Fruit fly (Drosophila melanogaster) whole organism, prepupa: ENCODE measurements around the gene CG32109.

ENCODE experiments used
- Blimp-1 ChIP-seq: fragments of 200-800 bp; sonication (Bioruptor generic); optimal IDR thresholded peaks from 3 replicates; lab custom pipeline; 2017; ENCODE audit warnings: missing biosample characterization, missing genetic modification characterization, mild to moderate bottlenecking, moderate library complexity, missing genetic modification reagents
- CG11902 ChIP-seq: fragments of 200-800 bp; sonication (Bioruptor generic); optimal IDR thresholded peaks from 3 replicates; lab custom pipeline; 2016; ENCODE audit warnings: missing biosample characterization, missing genetic modification characterization
- CG31627 ChIP-seq: fragments of 200-800 bp; sonication (Bioruptor generic); optimal IDR thresholded peaks from 3 replicates; lab custom pipeline; 2016; ENCODE audit warnings: missing biosample characterization, missing genetic modification characterization
- CG32006 ChIP-seq: fragments of 200-800 bp; sonication (Bioruptor generic); optimal IDR thresholded peaks from 3 replicates; lab custom pipeline; 2017; ENCODE audit warnings: missing biosample characterization, mild to moderate bottlenecking, missing genetic modification characterization
- CG34406 ChIP-seq: fragments of 200-800 bp; sonication (Bioruptor generic); optimal IDR thresholded peaks from 3 replicates; lab custom pipeline; 2016; ENCODE audit warnings: missing biosample characterization, missing genetic modification characterization
- CG3919 ChIP-seq: fragments of 200-800 bp; sonication (Bioruptor generic); optimal IDR thresholded peaks from 3 replicates; lab custom pipeline; 2016; ENCODE audit warnings: missing biosample characterization, missing genetic modification characterization
- CG6163 ChIP-seq: fragments of 200-800 bp; sonication (Bioruptor generic); IDR thresholded peaks from 3 replicates; pipeline ENCODE4 v1.3.6; 2022; ENCODE audit warnings: missing biosample characterization, missing genetic modification characterization
- CG6276 ChIP-seq: fragments of 200-800 bp; sonication (Bioruptor generic); optimal IDR thresholded peaks from 2 replicates; lab custom pipeline; 2017; ENCODE audit warnings: missing biosample characterization, mild to moderate bottlenecking, missing genetic modification characterization
- CG6808 ChIP-seq: fragments of 200-800 bp; sonication (Bioruptor generic); optimal IDR thresholded peaks from 3 replicates; lab custom pipeline; 2017; ENCODE audit warnings: missing biosample characterization, missing genetic modification characterization, mild to moderate bottlenecking, moderate library complexity, missing genetic modification reagents
- CG6854 ChIP-seq: fragments of 200-800 bp; sonication (Bioruptor generic); optimal IDR thresholded peaks from 2 replicates; lab custom pipeline; 2017; ENCODE audit warnings: missing biosample characterization, mild to moderate bottlenecking, missing genetic modification characterization
- CG7368 ChIP-seq: fragments of 200-800 bp; sonication (Bioruptor generic); optimal IDR thresholded peaks from 3 replicates; lab custom pipeline; 2016; ENCODE audit warnings: missing biosample characterization, missing genetic modification characterization
- CG9139 ChIP-seq: fragments of 200-800 bp; sonication (Bioruptor generic); optimal IDR thresholded peaks from 3 replicates; lab custom pipeline; 2017; ENCODE audit warnings: missing biosample characterization, mild to moderate bottlenecking, missing genetic modification characterization
- Eip93F ChIP-seq: fragments of 200-800 bp; sonication (Bioruptor generic); optimal IDR thresholded peaks from 2 replicates; lab custom pipeline; 2016; ENCODE audit warnings: missing biosample characterization, mild to moderate bottlenecking, missing genetic modification characterization
- Ets96B ChIP-seq: fragments of 200-800 bp; optimal IDR thresholded peaks from 2 replicates; lab custom pipeline; 2019; ENCODE audit warnings: missing biosample characterization, mild to moderate bottlenecking, missing genetic modification characterization, moderate library complexity
- Gug ChIP-seq: fragments of 200-800 bp; sonication (Bioruptor generic); IDR thresholded peaks from 2 replicates; pipeline ENCODE4 v1.3.6; 2022; ENCODE audit warnings: missing biosample characterization, missing genetic modification characterization
- Hr38 ChIP-seq: sonication (Bioruptor generic); optimal IDR thresholded peaks from 2 replicates; lab custom pipeline; 2016; ENCODE audit warnings: missing biosample characterization, missing genetic modification characterization
- Hr39 ChIP-seq: fragments of 200-800 bp; sonication (Bioruptor generic); optimal IDR thresholded peaks from 2 replicates; lab custom pipeline; 2016; ENCODE audit warnings: missing biosample characterization, missing genetic modification characterization
- Lpt ChIP-seq: fragments of 200-800 bp; sonication (Bioruptor generic); optimal IDR thresholded peaks from 3 replicates; lab custom pipeline; 2016; ENCODE audit warnings: missing biosample characterization, missing genetic modification characterization
- Smox ChIP-seq: fragments of 200-800 bp; sonication (Bioruptor generic); optimal IDR thresholded peaks from 3 replicates; lab custom pipeline; 2016; ENCODE audit warnings: missing biosample characterization, missing genetic modification characterization
- achi ChIP-seq: fragments of 200-800 bp; sonication (Bioruptor generic); optimal IDR thresholded peaks from 3 replicates; lab custom pipeline; 2016; ENCODE audit warnings: missing biosample characterization, missing genetic modification characterization
- acj6 ChIP-seq: fragments of 200-800 bp; sonication (Bioruptor generic); optimal IDR thresholded peaks from 3 replicates; lab custom pipeline; 2016; ENCODE audit warnings: missing biosample characterization, missing genetic modification characterization
- dsx ChIP-seq: fragments of 200-800 bp; optimal IDR thresholded peaks from 3 replicates; lab custom pipeline; 2019; ENCODE audit warnings: missing biosample characterization, mild to moderate bottlenecking, missing genetic modification characterization, moderate library complexity; ENCODE audit not compliant: poor library complexity, severe bottlenecking
- eg ChIP-seq: fragments of 200-800 bp; sonication (Bioruptor generic); IDR thresholded peaks from 3 replicates; pipeline ENCODE4 v1.3.6; 2022; ENCODE audit warnings: missing biosample characterization, missing genetic modification characterization
- esn ChIP-seq: fragments of 200-800 bp; sonication (Bioruptor generic); optimal IDR thresholded peaks from 2 replicates; lab custom pipeline; 2016; ENCODE audit warnings: missing biosample characterization, mild to moderate bottlenecking, missing genetic modification characterization, moderate library complexity
- fd59A ChIP-seq: fragments of 200-800 bp; sonication (Bioruptor generic); optimal IDR thresholded peaks from 2 replicates; lab custom pipeline; 2017; ENCODE audit warnings: missing biosample characterization, mild to moderate bottlenecking, missing genetic modification characterization, missing genetic modification reagents
- fkh ChIP-seq: fragments of 200-800 bp; sonication (Bioruptor generic); optimal IDR thresholded peaks from 3 replicates; lab custom pipeline; 2017; ENCODE audit warnings: missing biosample characterization, mild to moderate bottlenecking, missing genetic modification characterization, moderate library complexity
- ss ChIP-seq, 2 experiments: fragments of 200-800 bp; sonication (Bioruptor generic); optimal IDR thresholded peaks; 2 replicates in 1 of 2; 3 replicates in 1 of 2; lab custom pipeline; 2017 to 2018; ENCODE audit warnings: mild to moderate bottlenecking in 2 of 2, missing biosample characterization in 2 of 2, missing genetic modification characterization in 2 of 2, moderate library complexity in 1 of 2
- topi ChIP-seq: fragments of 200-800 bp; sonication (Bioruptor generic); optimal IDR thresholded peaks from 3 replicates; lab custom pipeline; 2016; ENCODE audit warnings: missing biosample characterization, missing genetic modification characterization
- vri ChIP-seq: fragments of 200-800 bp; sonication (Bioruptor generic); optimal IDR thresholded peaks from 3 replicates; lab custom pipeline; 2016; ENCODE audit warnings: missing biosample characterization, mild to moderate bottlenecking, missing genetic modification characterization

Gene CG32109

DNA sequence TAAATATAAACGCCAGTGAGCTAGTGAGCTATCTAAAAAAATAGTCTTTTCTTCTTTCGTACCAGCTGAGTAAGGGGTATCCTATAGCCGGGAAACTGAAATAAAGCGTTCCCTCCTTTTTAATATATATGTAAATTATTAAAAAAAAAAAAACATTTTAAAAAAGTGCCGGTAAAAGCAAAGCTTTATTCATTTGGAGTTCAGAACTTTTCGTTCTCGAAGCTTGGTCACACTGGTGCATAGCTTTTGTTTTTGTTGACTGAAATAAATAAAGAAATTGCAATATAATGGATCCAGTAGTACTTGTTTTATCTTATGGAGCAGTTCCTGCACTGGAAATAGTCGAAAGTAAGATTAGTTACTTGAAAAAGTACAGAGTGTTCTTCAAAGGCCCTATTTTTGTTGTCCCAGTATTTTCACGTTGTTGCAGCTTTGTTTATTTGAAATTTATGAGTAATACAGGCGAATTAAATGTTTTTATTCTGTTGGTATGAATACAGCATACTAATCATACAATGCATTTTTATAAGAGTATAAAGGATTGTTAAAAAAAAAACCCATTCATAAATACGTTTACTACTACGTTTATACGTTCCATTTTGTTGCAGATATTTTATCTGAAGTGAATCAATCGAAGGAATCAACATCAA lies at the start of gene CG32109:
Gene CG32109 (plus strand): TSS at position 224 of the 650 bp plus-strand sequence.
- TF ChIP-seq Hr38 (GFP tag; lab: Kevin White, UChicago) (no peak), Smox (GFP tag; lab: Kevin White, UChicago) (no peak), esn (GFP tag; lab: Kevin White, UChicago) (peak; percentile 2)

DNA sequence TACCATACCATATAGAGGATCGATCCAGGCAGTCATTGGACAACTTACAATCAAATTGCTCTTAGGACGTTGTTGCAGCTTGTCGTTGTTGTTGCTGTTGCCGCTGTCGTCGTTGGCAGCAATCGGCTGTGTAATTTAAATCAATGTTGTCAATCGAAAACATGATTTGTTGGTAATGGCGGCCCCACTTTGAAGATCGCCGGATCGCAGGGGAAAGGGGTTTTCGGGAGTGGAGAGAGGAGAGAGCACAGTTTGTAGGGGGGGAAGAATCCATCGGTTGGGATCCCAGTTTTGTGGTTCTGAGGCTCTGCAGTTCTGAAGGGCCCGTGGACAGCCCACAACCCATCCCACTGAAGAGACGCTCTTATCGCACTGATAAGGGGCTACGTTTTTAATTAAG lies 49.4 kb upstream of the CG32109 start:
- TF ChIP-seq CG3919 (GFP tag; lab: Kevin White, UChicago), result no peak
- peak; percentile 22 for TF ChIP-seq fkh
- TF ChIP-seq, all 60 proteins: peak for 1

DNA sequence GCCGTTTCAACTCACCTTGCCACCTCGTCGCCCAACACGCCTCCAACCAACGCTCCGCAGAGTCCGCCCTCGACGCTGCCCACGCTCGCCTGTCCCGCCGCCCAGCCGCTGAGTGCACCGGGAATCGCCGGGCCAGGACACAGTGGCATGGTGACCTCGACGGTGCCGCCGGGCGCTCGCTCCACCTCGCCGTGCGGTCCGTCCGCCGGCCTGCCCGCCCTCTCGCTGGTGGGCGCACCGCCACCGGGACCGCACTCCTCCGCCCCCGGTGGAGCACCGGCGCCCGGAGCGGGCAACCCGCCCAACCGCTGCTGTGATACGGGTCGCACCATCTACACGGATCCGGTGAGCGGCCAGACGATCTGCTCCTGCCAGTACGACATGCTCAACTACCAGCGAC lies 48.6 kb upstream of the CG32109 start:
- TF ChIP-seq Eip93F (GFP tag; lab: Kevin White, UChicago) (no peak), fd59A (no peak), CG11902 (GFP tag; lab: Kevin White, UChicago) (no peak), eg (no peak), CG6276 (GFP tag; lab: Kevin White, UChicago) (no peak)
- TF ChIP-seq, all 60 proteins: peak for 0

DNA sequence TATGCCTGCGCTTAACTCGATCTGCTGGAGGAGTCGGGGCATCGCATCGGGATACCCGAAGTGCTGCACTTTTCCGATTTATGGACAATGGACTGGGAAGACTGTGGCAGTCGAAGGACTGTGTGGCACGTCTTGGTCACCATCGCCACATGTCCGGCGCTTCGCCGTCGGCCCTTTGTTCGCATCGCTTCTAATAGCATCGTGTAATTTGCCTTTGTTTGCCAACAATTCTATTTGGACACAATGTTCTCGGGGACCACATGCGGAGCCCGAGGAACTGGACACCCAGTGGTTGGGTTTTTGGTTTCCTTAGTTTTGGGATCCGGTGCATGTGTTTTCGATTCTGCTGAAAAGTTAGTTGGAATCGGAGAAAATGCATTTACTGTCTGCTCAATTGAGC lies 47.6 kb upstream of the CG32109 start:
- TF ChIP-seq Hr39, result no peak
- no peak for TF ChIP-seq CG7368 (GFP tag; lab: Kevin White, UChicago)
- no peak for TF ChIP-seq dsx (GFP tag; lab: Kevin White, UChicago)
- no peak for TF ChIP-seq CG6808
- no peak for TF ChIP-seq ss (GFP tag; optimal IDR thresholded peaks at IDR 0.05; lab: Kevin White, UChicago)
- no peak for TF ChIP-seq fd59A
- TF ChIP-seq CG6163, result no peak
- no peak for TF ChIP-seq achi (GFP tag; lab: Kevin White, UChicago)
- TF ChIP-seq Gug (GFP tag; lab: Robert Waterston, UW), result no peak
- TF ChIP-seq esn (GFP tag; lab: Kevin White, UChicago), result no peak
- no peak for TF ChIP-seq CG3919 (GFP tag; lab: Kevin White, UChicago)

DNA sequence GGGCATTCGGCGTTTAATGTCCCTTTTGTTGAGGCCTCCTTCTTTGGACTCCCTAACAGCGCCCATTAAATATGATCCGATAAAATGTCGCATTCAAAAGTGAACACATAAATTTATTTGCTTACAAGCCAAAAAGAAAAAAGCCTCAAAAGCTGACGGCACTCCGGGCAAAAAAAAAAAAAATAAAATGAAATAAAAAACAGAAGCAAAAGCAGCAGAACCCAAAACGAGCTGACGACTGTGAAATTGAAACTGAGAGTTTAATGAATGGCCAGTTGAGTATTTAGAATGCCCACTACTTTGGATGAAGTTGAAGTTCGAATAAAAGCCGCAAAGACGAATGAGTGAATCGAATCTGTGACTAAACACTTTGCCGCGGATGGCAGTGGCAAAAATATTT lies 46.9 kb upstream of the CG32109 start:
- no peak for TF ChIP-seq Ets96B (tag; lab: Kevin White, UChicago)
- no peak for TF ChIP-seq CG6276 (GFP tag; lab: Kevin White, UChicago)
- no peak for TF ChIP-seq Blimp-1
- peak; percentile 20; the same call in 1 of the 3 replicates for TF ChIP-seq CG6163
- no peak for TF ChIP-seq vri (GFP tag; lab: Kevin White, UChicago)
- TF ChIP-seq CG32006 (GFP tag; lab: Kevin White, UChicago), result no peak

DNA sequence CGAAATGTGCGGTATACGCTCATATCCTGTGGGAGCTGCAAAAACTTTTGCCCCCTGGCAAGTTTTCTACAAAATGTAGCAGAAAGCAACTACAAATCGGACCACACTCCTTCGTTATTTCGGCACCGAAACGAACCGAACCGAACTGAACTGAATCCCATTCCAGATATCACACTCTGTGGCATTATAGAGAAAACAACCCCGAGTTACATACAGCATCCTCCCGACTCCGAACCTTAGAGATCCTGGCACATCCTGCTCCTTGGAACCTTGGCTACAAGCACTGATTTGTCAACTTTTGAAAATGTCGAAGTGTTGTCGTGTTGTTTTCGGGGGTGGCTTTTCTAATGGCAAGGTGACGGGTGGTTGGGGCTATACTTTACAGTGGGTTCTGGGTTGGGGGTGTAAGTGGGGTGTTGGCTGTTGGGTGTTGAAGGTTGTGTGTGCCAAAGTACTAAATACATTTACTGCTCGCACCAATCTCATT lies 44.6 kb upstream of the CG32109 start:
- TF ChIP-seq CG31627 (GFP tag; lab: Kevin White, UChicago) (no peak), CG6854 (GFP tag; lab: Kevin White, UChicago) (no peak), Lpt (GFP tag; lab: Kevin White, UChicago) (no peak), topi (GFP tag; lab: Kevin White, UChicago) (no peak), CG34406 (GFP tag; lab: Kevin White, UChicago) (no peak), CG9139 (GFP tag; lab: Kevin White, UChicago) (no peak), acj6 (GFP tag; lab: Kevin White, UChicago) (no peak)
